Fruit fly (Drosophila melanogaster) whole organism, embryonic: Measurements from ENCODE around the gene CG17221.
A peak's percentile ranks its signal among the peaks of the same experiment; 100 is the strongest.

ENCODE experiments used
- ATbp ChIP-seq: fragments of 200-800 bp; sonication (Bioruptor generic); optimal IDR thresholded peaks from 2 replicates; lab custom pipeline; 2017; ENCODE audit warnings: missing biosample characterization, mild to moderate bottlenecking, missing genetic modification characterization, missing genetic modification reagents
- Aef1 ChIP-seq: fragments of 200-800 bp; sonication (Bioruptor generic); IDR thresholded peaks from 3 replicates; pipeline ENCODE4 v1.3.6; 2022; ENCODE audit warnings: missing biosample characterization, missing genetic modification characterization
- B-H1 ChIP-seq: fragments of 200-800 bp; sonication (Bioruptor generic); IDR thresholded peaks from 3 replicates; pipeline ENCODE4 v1.3.6; 2022; ENCODE audit warnings: missing biosample characterization, missing genetic modification characterization
- CG10267 ChIP-seq: fragments of 200-800 bp; sonication (Bioruptor generic); optimal IDR thresholded peaks from 2 replicates; lab custom pipeline; 2018; ENCODE audit warnings: missing biosample characterization, mild to moderate bottlenecking, missing genetic modification characterization, moderate library complexity
- CG11085 ChIP-seq: fragments of 200-800 bp; sonication (Bioruptor generic); IDR thresholded peaks from 2 replicates; pipeline ENCODE4 v1.3.6; 2022; ENCODE audit warnings: missing biosample characterization, missing genetic modification characterization
- CG11093 ChIP-seq: fragments of 200-800 bp; sonication (Bioruptor generic); IDR thresholded peaks from 3 replicates; pipeline ENCODE4 v1.3.6; 2022; ENCODE audit warnings: missing biosample characterization, missing genetic modification characterization
- CG11398 ChIP-seq: fragments of 200-800 bp; sonication (Bioruptor generic); optimal IDR thresholded peaks from 2 replicates; lab custom pipeline; 2016; ENCODE audit warnings: missing biosample characterization, missing genetic modification characterization
- CG11695 ChIP-seq: fragments of 200-800 bp; sonication (Bioruptor generic); IDR thresholded peaks from 3 replicates; pipeline ENCODE4 v1.3.6; 2022; ENCODE audit warnings: missing biosample characterization, missing genetic modification characterization
- CG12155 ChIP-seq: fragments of 200-800 bp; sonication (Bioruptor generic); optimal IDR thresholded peaks from 3 replicates; lab custom pipeline; 2016; ENCODE audit warnings: missing biosample characterization, missing genetic modification characterization
- CG12219 ChIP-seq: fragments of 200-800 bp; sonication (Bioruptor generic); optimal IDR thresholded peaks from 3 replicates; lab custom pipeline; 2018; ENCODE audit warnings: missing biosample characterization, mild to moderate bottlenecking, missing genetic modification characterization
- CG12942 ChIP-seq: fragments of 200-800 bp; sonication (Bioruptor generic); optimal IDR thresholded peaks from 3 replicates; lab custom pipeline; 2016; ENCODE audit warnings: missing biosample characterization, missing genetic modification characterization
- CG13894 ChIP-seq: fragments of 200-800 bp; sonication (Bioruptor generic); optimal IDR thresholded peaks from 3 replicates; lab custom pipeline; 2018; ENCODE audit warnings: missing biosample characterization, mild to moderate bottlenecking, missing genetic modification characterization, moderate library complexity
- CG1529 ChIP-seq: fragments of 200-800 bp; sonication (Bioruptor generic); optimal IDR thresholded peaks from 3 replicates; lab custom pipeline; 2018; ENCODE audit warnings: missing biosample characterization, missing genetic modification characterization
- CG15514 ChIP-seq: fragments of 200-800 bp; sonication (Bioruptor generic); optimal IDR thresholded peaks from 3 replicates; lab custom pipeline; 2017; ENCODE audit warnings: missing biosample characterization, missing genetic modification characterization, mild to moderate bottlenecking, moderate library complexity, missing genetic modification reagents
- CG2678 ChIP-seq: fragments of 200-800 bp; sonication (Bioruptor generic); optimal IDR thresholded peaks from 3 replicates; lab custom pipeline; 2019; ENCODE audit warnings: missing biosample characterization, mild to moderate bottlenecking, missing genetic modification characterization, moderate library complexity
- CG30431 ChIP-seq: fragments of 200-800 bp; sonication (Bioruptor generic); optimal IDR thresholded peaks from 2 replicates; lab custom pipeline; 2017; ENCODE audit warnings: missing biosample characterization, missing genetic modification characterization
- CG31441 ChIP-seq: fragments of 200-800 bp; sonication (Bioruptor generic); IDR thresholded peaks from 2 replicates; pipeline ENCODE4 v1.3.6; 2022; ENCODE audit warnings: missing biosample characterization, missing genetic modification characterization
- CG42726 ChIP-seq: fragments of 200-800 bp; sonication (Bioruptor generic); IDR thresholded peaks from 2 replicates; pipeline ENCODE4 v1.3.6; 2022; ENCODE audit warnings: missing biosample characterization, missing genetic modification characterization; ENCODE audit not compliant: partially characterized antibody
- CG4617 ChIP-seq: fragments of 200-800 bp; sonication (Bioruptor generic); optimal IDR thresholded peaks from 3 replicates; lab custom pipeline; 2016; ENCODE audit warnings: missing biosample characterization, missing genetic modification characterization, borderline replicate concordance
- CG6689 ChIP-seq: fragments of 200-800 bp; sonication (Bioruptor generic); IDR thresholded peaks from 2 replicates; pipeline ENCODE4 v1.3.6; 2022; ENCODE audit warnings: missing biosample characterization, missing genetic modification characterization
- CG6791 ChIP-seq: fragments of 200-800 bp; sonication (Bioruptor generic); IDR thresholded peaks from 3 replicates; pipeline ENCODE4 v1.3.6; 2022; ENCODE audit warnings: missing biosample characterization, missing genetic modification characterization; ENCODE audit not compliant: partially characterized antibody
- CG7786 ChIP-seq: fragments of 200-800 bp; sonication (Bioruptor generic); optimal IDR thresholded peaks from 2 replicates; lab custom pipeline; 2016; ENCODE audit warnings: missing biosample characterization, missing genetic modification characterization
- CG8478 ChIP-seq: fragments of >200 bp; optimal IDR thresholded peaks from 2 replicates; lab custom pipeline; 2018
- CG9727 ChIP-seq: fragments of 200-800 bp; sonication (Bioruptor generic); optimal IDR thresholded peaks from 3 replicates; lab custom pipeline; 2017; ENCODE audit warnings: missing biosample characterization, mild to moderate bottlenecking, missing genetic modification characterization
- Camta ChIP-seq: fragments of 200-800 bp; sonication (Bioruptor generic); optimal IDR thresholded peaks from 2 replicates; lab custom pipeline; 2016; ENCODE audit warnings: missing biosample characterization, missing genetic modification characterization
- Fer3 ChIP-seq: fragments of 200-800 bp; sonication (Bioruptor generic); optimal IDR thresholded peaks from 2 replicates; lab custom pipeline; 2018; ENCODE audit warnings: missing biosample characterization, mild to moderate bottlenecking, missing genetic modification characterization, moderate library complexity
- HLH54F ChIP-seq: fragments of 200-800 bp; sonication (Bioruptor generic); optimal IDR thresholded peaks from 3 replicates; lab custom pipeline; 2016; ENCODE audit warnings: missing biosample characterization, missing genetic modification characterization
- Hey ChIP-seq: fragments of 200-800 bp; sonication (Bioruptor generic); optimal IDR thresholded peaks from 3 replicates; lab custom pipeline; 2018; ENCODE audit warnings: missing biosample characterization, mild to moderate bottlenecking, missing genetic modification characterization
- Mad ChIP-seq: fragments of 200-800 bp; sonication (Bioruptor generic); optimal IDR thresholded peaks from 2 replicates; lab custom pipeline; 2016; ENCODE audit warnings: missing biosample characterization, missing genetic modification characterization
- NFAT ChIP-seq: fragments of 200-800 bp; sonication (Bioruptor generic); IDR thresholded peaks from 2 replicates; pipeline ENCODE4 v1.3.6; 2022; ENCODE audit warnings: missing biosample characterization, missing genetic modification characterization
- Scr ChIP-seq: fragments of 200-800 bp; sonication (Bioruptor generic); IDR thresholded peaks from 2 replicates; pipeline ENCODE4 v1.3.6; 2022; ENCODE audit warnings: missing biosample characterization, missing genetic modification characterization; ENCODE audit not compliant: partially characterized antibody
- Usf ChIP-seq: fragments of 200-800 bp; sonication (Bioruptor generic); optimal IDR thresholded peaks from 2 replicates; lab custom pipeline; 2017; ENCODE audit warnings: missing genotype, missing biosample characterization, missing genetic modification characterization
- amos ChIP-seq: fragments of 200-800 bp; sonication (Bioruptor generic); IDR thresholded peaks from 2 replicates; pipeline ENCODE4 v1.3.6; 2022; ENCODE audit warnings: missing biosample characterization, missing genetic modification characterization; ENCODE audit not compliant: partially characterized antibody
- bowl ChIP-seq: fragments of 200-800 bp; sonication (Bioruptor generic); IDR thresholded peaks from 2 replicates; pipeline ENCODE4 v1.3.6; 2022; ENCODE audit warnings: missing biosample characterization, missing genetic modification characterization
- chinmo ChIP-seq: fragments of 200-800 bp; sonication (Bioruptor generic); IDR thresholded peaks from 4 replicates; pipeline ENCODE4 v1.3.6; 2022; ENCODE audit warnings: missing biosample characterization, missing genetic modification characterization; ENCODE audit not compliant: partially characterized antibody
- croc ChIP-seq: fragments of 200-800 bp; sonication (Bioruptor generic); conservative IDR thresholded peaks from 3 replicates; pipeline ENCODE4 v1.3.6; 2022; ENCODE audit warnings: missing biosample characterization, missing genetic modification characterization
- dati ChIP-seq: fragments of 200-800 bp; sonication (Bioruptor generic); IDR thresholded peaks from 2 replicates; pipeline ENCODE4 v1.3.6; 2022; ENCODE audit warnings: missing biosample characterization, missing genetic modification characterization
- disco-r ChIP-seq: fragments of 200-800 bp; sonication (Bioruptor generic); optimal IDR thresholded peaks from 2 replicates; lab custom pipeline; 2016; ENCODE audit warnings: missing biosample characterization, missing genetic modification characterization
- dmrt11E ChIP-seq: fragments of 200-800 bp; sonication (Bioruptor generic); optimal IDR thresholded peaks from 3 replicates; lab custom pipeline; 2018; ENCODE audit warnings: missing biosample characterization, mild to moderate bottlenecking, missing genetic modification characterization, moderate library complexity
- ftz-f1 ChIP-seq: fragments of 200-800 bp; sonication (Bioruptor generic); optimal IDR thresholded peaks from 2 replicates; lab custom pipeline; 2016; ENCODE audit warnings: missing biosample characterization, missing genetic modification characterization
- gcm2 ChIP-seq: fragments of 200-800 bp; sonication (Bioruptor generic); optimal IDR thresholded peaks from 2 replicates; lab custom pipeline; 2016; ENCODE audit warnings: missing biosample characterization, missing genetic modification characterization
- grau ChIP-seq: fragments of 200-800 bp; optimal IDR thresholded peaks from 3 replicates; lab custom pipeline; 2019; ENCODE audit warnings: missing biosample characterization, mild to moderate bottlenecking, missing genetic modification characterization, moderate library complexity
- grn ChIP-seq: fragments of 200-800 bp; sonication (Bioruptor generic); optimal IDR thresholded peaks from 3 replicates; lab custom pipeline; 2017; ENCODE audit warnings: missing biosample characterization, missing genetic modification characterization
- insv ChIP-seq, 2 experiments: fragments of 200-800 bp; sonication (Bioruptor generic); optimal IDR thresholded peaks; 3 replicates each; lab custom pipeline; 2016 to 2018; ENCODE audit warnings: missing biosample characterization in 2 of 2, missing genetic modification characterization in 2 of 2
- kay ChIP-seq: fragments of 200-800 bp; sonication (Bioruptor generic); optimal IDR thresholded peaks from 2 replicates; lab custom pipeline; 2016; ENCODE audit warnings: missing biosample characterization, missing genetic modification characterization
- pum ChIP-seq: fragments of 200-800 bp; sonication (Bioruptor generic); optimal IDR thresholded peaks from 2 replicates; lab custom pipeline; 2016; ENCODE audit warnings: missing biosample characterization, missing genetic modification characterization
- run ChIP-seq: fragments of 200-800 bp; sonication (Bioruptor generic); optimal IDR thresholded peaks from 3 replicates; lab custom pipeline; 2018; ENCODE audit warnings: missing biosample characterization, mild to moderate bottlenecking, missing genetic modification characterization
- slou ChIP-seq: fragments of 200-800 bp; sonication (Bioruptor generic); optimal IDR thresholded peaks from 3 replicates; lab custom pipeline; 2016; ENCODE audit warnings: missing biosample characterization, missing genetic modification characterization
- tup ChIP-seq: fragments of 200-800 bp; sonication (Bioruptor generic); optimal IDR thresholded peaks from 2 replicates; lab custom pipeline; 2016; ENCODE audit warnings: missing biosample characterization, mild to moderate bottlenecking, missing genetic modification characterization, moderate library complexity
- yki ChIP-seq: fragments of >200 bp; optimal IDR thresholded peaks from 3 replicates; lab custom pipeline; 2018

The CG17221 gene

DNA sequence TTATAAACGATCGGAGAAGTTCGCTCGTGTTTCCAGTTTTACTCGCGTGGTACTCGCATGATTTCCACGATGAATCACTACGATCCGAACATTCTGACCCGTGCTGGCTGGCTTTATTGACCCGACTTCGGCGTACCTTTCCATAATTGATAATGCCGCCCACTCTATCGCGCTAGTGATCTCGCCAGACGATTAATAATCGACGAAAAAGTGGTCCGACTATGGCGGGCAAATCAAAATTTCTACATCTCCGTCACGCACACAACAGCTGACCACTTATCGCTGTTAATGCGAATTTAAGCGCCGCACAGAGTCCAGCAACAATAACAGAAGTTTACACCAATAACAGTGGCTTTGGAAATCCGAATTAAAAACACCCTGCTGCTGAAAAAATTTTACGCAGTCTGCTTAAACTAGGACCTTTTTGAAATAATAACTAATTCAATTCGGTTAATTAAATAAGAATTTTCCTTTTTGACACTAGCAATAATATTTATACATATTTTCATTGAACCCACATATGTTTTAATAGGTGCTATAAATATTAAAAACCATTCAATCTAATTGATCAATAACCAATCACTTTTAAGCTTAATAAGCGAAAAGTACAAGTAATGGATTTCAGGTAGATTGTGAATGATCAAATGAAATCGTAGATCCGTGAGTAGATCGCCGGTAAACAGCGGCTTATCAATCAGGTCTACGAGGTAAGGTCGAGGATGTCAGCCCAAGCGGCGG, 16.1 kb downstream of the CG17221 start:
- TF ChIP-seq tup (GFP tag; lab: Kevin White, UChicago) (no peak), dati (GFP tag; lab: Robert Waterston, UW) (no peak), CG15514 (GFP tag; lab: Kevin White, UChicago) (no peak), disco-r (no peak), CG12942 (GFP tag; lab: Kevin White, UChicago) (peak; percentile 30), grn (peak; percentile 70), dmrt11E (tag; lab: Kevin White, UChicago) (peak; percentile 10), CG8478 (lab: Kevin White, UChicago) (no peak), CG10267 (tag; lab: Kevin White, UChicago) (peak; percentile 6), CG12155 (peak; percentile 23), CG11398 (GFP tag; lab: Kevin White, UChicago) (no peak), CG11695 (GFP tag; lab: Robert Waterston, UW) (peak; percentile 24; the same call in 1 of the 3 replicates), bowl (GFP tag; lab: Robert Waterston, UW) (no peak), CG6791 (GFP tag; lab: Robert Waterston, UW) (no peak), pum (GFP tag; lab: Kevin White, UChicago) (no peak), NFAT (GFP tag; lab: Robert Waterston, UW) (no peak), CG2678 (tag; lab: Kevin White, UChicago) (peak; percentile 72), ATbp (GFP tag; lab: Kevin White, UChicago) (no peak), CG11085 (GFP tag; lab: Robert Waterston, UW) (no peak), gcm2 (no peak), amos (GFP tag; lab: Robert Waterston, UW) (peak; percentile 56; the same call in 1 of the 2 replicates), CG6689 (peak; percentile 44), croc (GFP tag; lab: Robert Waterston, UW) (no peak), Usf (GFP tag; lab: Kevin White, UChicago) (peak; percentile 53), chinmo (GFP tag; lab: Robert Waterston, UW) (0 out of 4 replicates have a peak, but pooled peaks have one; percentile 31), CG9727 (GFP tag; lab: Kevin White, UChicago) (peak; percentile 41), Scr (GFP tag; lab: Robert Waterston, UW) (peak; percentile 60), Mad (peak; percentile 21), slou (peak; percentile 13), Aef1 (GFP tag; lab: Robert Waterston, UW) (no peak; the same call in 2 of the 3 replicates), B-H1 (no peak), Camta (GFP tag; lab: Kevin White, UChicago) (peak; percentile 30), CG1529 (no peak), ftz-f1 (GFP tag; lab: Kevin White, UChicago) (no peak), yki (lab: Kevin White, UChicago) (no peak), run (tag; lab: Kevin White, UChicago) (no peak), CG11093 (GFP tag; lab: Robert Waterston, UW) (0 out of 3 replicates have a peak, but pooled peaks have one; percentile 9), CG42726 (GFP tag; lab: Robert Waterston, UW) (no peak), Hey (tag; lab: Kevin White, UChicago) (no peak), HLH54F (peak; percentile 49), CG31441 (GFP tag; lab: Robert Waterston, UW) (peak; percentile 48), CG12219 (GFP tag; lab: Kevin White, UChicago) (no peak), kay (GFP tag; lab: Kevin White, UChicago) (peak; percentile 49), insv (GFP tag; optimal IDR thresholded peaks at IDR 0.05; lab: Kevin White, UChicago) (no peak), CG7786 (peak; percentile 41), CG30431 (GFP tag; lab: Kevin White, UChicago) (no peak), grau (tag; lab: Kevin White, UChicago) (peak; percentile 53), CG4617 (GFP tag; lab: Kevin White, UChicago) (no peak), CG13894 (tag; lab: Kevin White, UChicago) (no peak), Fer3 (tag; lab: Kevin White, UChicago) (no peak)
